Fruit fly (Drosophila melanogaster): ENCODE data around the gene Cdep.

Gene Cdep

DNA sequence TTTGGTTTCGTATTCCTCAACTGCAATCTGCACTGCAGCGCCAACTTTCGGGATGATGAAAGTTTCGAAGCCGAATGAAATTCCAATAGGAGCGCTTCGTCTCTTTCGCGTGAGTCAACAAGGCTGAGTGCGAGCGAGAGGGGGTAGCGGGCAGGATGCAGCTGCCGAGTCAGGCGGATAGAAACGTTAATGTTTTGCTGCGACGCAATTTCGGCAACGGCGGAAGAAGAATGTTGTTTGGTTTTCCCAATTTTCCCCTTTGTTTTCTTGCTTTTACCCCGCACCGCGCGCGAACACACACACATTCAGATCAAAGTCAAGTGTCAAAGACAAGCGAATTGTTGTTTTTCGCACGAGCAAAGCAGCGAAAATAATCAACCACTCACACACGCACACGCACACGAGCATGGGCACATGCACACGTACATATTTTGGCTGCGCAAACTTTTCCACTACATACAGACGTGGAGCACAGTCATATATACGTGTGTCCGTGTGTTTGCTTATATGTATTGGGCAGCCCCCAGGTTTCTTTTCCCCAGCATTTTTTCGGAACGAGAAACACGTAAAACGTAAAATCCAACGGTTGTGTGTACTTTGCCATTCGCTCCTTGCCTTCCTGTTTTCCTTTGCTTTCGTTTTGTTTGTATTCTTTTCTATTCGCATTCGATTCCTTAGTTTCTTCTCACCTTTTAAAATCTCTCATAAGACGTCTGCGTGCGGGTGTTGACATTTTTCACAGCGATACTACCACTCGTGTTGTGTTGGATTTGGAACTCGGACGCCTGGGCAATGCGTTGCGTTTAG is 41.6 kb downstream of the Cdep start:
- TF ChIP-seq mirr (GFP tag; optimal IDR thresholded peaks at IDR 0.05): peak; percentile 63
- TF ChIP-seq row (GFP tag; IDR thresholded peaks at IDR 0.05): no peak
- TF ChIP-seq CG2116 (GFP tag; optimal IDR thresholded peaks at IDR 0.05): no peak
- no peak for TF ChIP-seq bab2 (GFP tag; optimal IDR thresholded peaks at IDR 0.05)
- peak; percentile 1 for TF ChIP-seq ewg (GFP tag; optimal IDR thresholded peaks at IDR 0.05)
- no peak for TF ChIP-seq Sry-δ (GFP tag; optimal IDR thresholded peaks at IDR 0.05)
- TF ChIP-seq nerfin-1 (tag; optimal IDR thresholded peaks at IDR 0.05): peak; percentile 70
- TF ChIP-seq CTCF (GFP tag; optimal IDR thresholded peaks at IDR 0.05): peak; percentile 70
- no peak for TF ChIP-seq CG3995 (GFP tag; optimal IDR thresholded peaks at IDR 0.05)
- peak; percentile 58 for TF ChIP-seq YL-1 (GFP tag; optimal IDR thresholded peaks at IDR 0.05)
- TF ChIP-seq cwo (GFP tag; optimal IDR thresholded peaks at IDR 0.05): peak; percentile 61
- no peak for TF ChIP-seq tx (GFP tag; optimal IDR thresholded peaks at IDR 0.05)
- TF ChIP-seq CG8924 (tag; optimal IDR thresholded peaks at IDR 0.05): no peak
- no peak for TF ChIP-seq CG2199 (GFP tag; IDR thresholded peaks at IDR 0.05)
- TF ChIP-seq CG8944 (GFP tag; optimal IDR thresholded peaks at IDR 0.05): no peak
- peak; percentile 7 for TF ChIP-seq CG12744 (GFP tag; optimal IDR thresholded peaks at IDR 0.05)
- peak; percentile 69 for TF ChIP-seq CG10543 (GFP tag; optimal IDR thresholded peaks at IDR 0.05)
- TF ChIP-seq CoRest (tag; optimal IDR thresholded peaks at IDR 0.05): no peak
- no peak for TF ChIP-seq Neu2 (GFP tag; optimal IDR thresholded peaks at IDR 0.05; ENCODE audit: borderline replicate concordance)
- TF ChIP-seq CG12391 (tag; optimal IDR thresholded peaks at IDR 0.05): no peak
- TF ChIP-seq eve (GFP tag; optimal IDR thresholded peaks at IDR 0.05): no peak
- TF ChIP-seq MESR4 (GFP tag; optimal IDR thresholded peaks at IDR 0.05): peak; percentile 95
- TF ChIP-seq CG15479 (GFP tag; optimal IDR thresholded peaks at IDR 0.05): peak; percentile 66
- peak; percentile 53 for TF ChIP-seq CG34376 (GFP tag; optimal IDR thresholded peaks at IDR 0.05)
- peak; percentile 63 for TF ChIP-seq Med (GFP tag)
- no peak for TF ChIP-seq bsh (GFP tag; optimal IDR thresholded peaks at IDR 0.05)
- TF ChIP-seq CG3407 (GFP tag; optimal IDR thresholded peaks at IDR 0.05): no peak
- no peak for TF ChIP-seq phol (tag; optimal IDR thresholded peaks at IDR 0.05)
- no peak for TF ChIP-seq Usf (GFP tag; optimal IDR thresholded peaks at IDR 0.05)
- TF ChIP-seq cg (GFP tag; optimal IDR thresholded peaks at IDR 0.05): peak; percentile 98
- peak; percentile 7 for TF ChIP-seq Hsf (GFP tag; optimal IDR thresholded peaks at IDR 0.05)
- no peak for TF ChIP-seq eyg (GFP tag; optimal IDR thresholded peaks at IDR 0.05)
- TF ChIP-seq tll (GFP tag; optimal IDR thresholded peaks at IDR 0.05): peak; percentile 29 to 45
- TF ChIP-seq tna (GFP tag; IDR thresholded peaks at IDR 0.05; ENCODE audit: partially characterized antibody): no peak
- TF ChIP-seq BtbVII (GFP tag; optimal IDR thresholded peaks at IDR 0.05): peak; percentile 52
- TF ChIP-seq CG8290 (GFP tag; optimal IDR thresholded peaks at IDR 0.05): no peak
- TF ChIP-seq CG8290 (tag; optimal IDR thresholded peaks at IDR 0.05): peak in 1 of 2 experiments; percentile 62
- no peak for TF ChIP-seq grau (tag; optimal IDR thresholded peaks at IDR 0.05)
- peak; percentile 88 for TF ChIP-seq Elba2 (GFP tag; optimal IDR thresholded peaks at IDR 0.05)
- peak; percentile 72 for TF ChIP-seq CG12769 (tag; optimal IDR thresholded peaks at IDR 0.05)
- TF ChIP-seq sd (tag; optimal IDR thresholded peaks at IDR 0.05): peak; percentile 78
- no peak for TF ChIP-seq Ravus (GFP tag; IDR thresholded peaks at IDR 0.05)
- TF ChIP-seq Dip3 (GFP tag; optimal IDR thresholded peaks at IDR 0.05): no peak
- peak; percentile 84 for TF ChIP-seq CG13624 (GFP tag; optimal IDR thresholded peaks at IDR 0.05)
- TF ChIP-seq CG3281 (GFP tag; optimal IDR thresholded peaks at IDR 0.05): no peak
- TF ChIP-seq trem (tag; optimal IDR thresholded peaks at IDR 0.05): no peak
- peak; percentile 53 for TF ChIP-seq sug (tag; optimal IDR thresholded peaks at IDR 0.05)
- peak; percentile 28 for TF ChIP-seq pros (GFP tag; optimal IDR thresholded peaks at IDR 0.05)
- TF ChIP-seq sisA (GFP tag; IDR thresholded peaks at IDR 0.05): no peak
